Worm (Caenorhabditis elegans) whole organism, young adult: Measurements from ENCODE around the gene rsu-1.

ENCODE experiments used
- F52B5.7 ChIP-seq: sonication (generic microtip); optimal IDR thresholded peaks from 2 replicates; lab custom pipeline; 2016; ENCODE audit warnings: mild to moderate bottlenecking, missing genetic modification characterization, missing compliant biosample characterization
- F57C9.4 ChIP-seq: sonication (generic microtip); optimal IDR thresholded peaks from 2 replicates; lab custom pipeline; 2017; ENCODE audit warnings: mild to moderate bottlenecking, missing genetic modification characterization, missing compliant biosample characterization
- athp-1 ChIP-seq: sonication (generic microtip); optimal IDR thresholded peaks from 2 replicates; lab custom pipeline; 2017; ENCODE audit warnings: mild to moderate bottlenecking, missing genetic modification characterization, missing compliant biosample characterization
- ceh-27 ChIP-seq: fragments of 200-800 bp; sonication (Bioruptor generic); optimal IDR thresholded peaks from 2 replicates; lab custom pipeline; 2018; ENCODE audit warnings: mild to moderate bottlenecking, missing genetic modification characterization, moderate library complexity, missing compliant biosample characterization
- ceh-40 ChIP-seq: fragments of 200-800 bp; sonication (Bioruptor generic); IDR thresholded peaks from 2 replicates; pipeline ENCODE4 v1.3.6; 2022; ENCODE audit warnings: missing genetic modification characterization, missing compliant biosample characterization
- egrh-3 ChIP-seq: fragments of 200-800 bp; sonication (Bioruptor generic); IDR thresholded peaks from 2 replicates; pipeline ENCODE4 v1.3.6; 2022; ENCODE audit warnings: missing genetic modification reagents, missing genetic modification characterization, missing compliant biosample characterization
- ekl-4 ChIP-seq: fragments of 200-800 bp; sonication (Bioruptor generic); IDR thresholded peaks from 2 replicates; pipeline ENCODE4 v1.3.6; 2022; ENCODE audit warnings: missing genetic modification reagents, missing genetic modification characterization, missing compliant biosample characterization
- fkh-3 ChIP-seq: sonication (generic microtip); optimal IDR thresholded peaks from 2 replicates; lab custom pipeline; 2016; ENCODE audit warnings: mild to moderate bottlenecking, missing genetic modification characterization, missing compliant biosample characterization
- lag-1 ChIP-seq: fragments of 200-800 bp; sonication (Bioruptor generic); IDR thresholded peaks from 2 replicates; pipeline ENCODE4 v1.3.6; 2022; ENCODE audit warnings: missing genetic modification reagents, missing genetic modification characterization, missing compliant biosample characterization
- nhr-80 ChIP-seq: sonication (generic microtip); optimal IDR thresholded peaks from 2 replicates; lab custom pipeline; 2016; ENCODE audit warnings: missing genetic modification characterization, missing compliant biosample characterization
- pha-4 ChIP-seq: fragments of 150-350 bp; sonication (generic microtip); optimal IDR thresholded peaks from 2 replicates; lab custom pipeline; 2014; ENCODE audit warnings: missing biosample characterization, missing genetic modification reagents, missing genetic modification characterization
- snpc-4 ChIP-seq, 5 experiments: fragments of 150-350 bp in 1 of 5; sonication (generic microtip) in 4 of 5; optimal IDR thresholded peaks; 2 replicates each; lab custom pipeline; 2014 to 2018; ENCODE audit warnings: missing genetic modification characterization in 5 of 5, missing biosample characterization in 3 of 5, antibody characterized with exemption in 2 of 5, mild to moderate bottlenecking in 2 of 5, missing compliant biosample characterization in 2 of 5, missing genotype in 2 of 5, moderate library complexity in 2 of 5, missing genetic modification reagents in 1 of 5
- unc-62 ChIP-seq: fragments of 150-350 bp; optimal IDR thresholded peaks from 2 replicates; lab custom pipeline; 2014; ENCODE audit warnings: missing biosample characterization, missing genetic modification reagents, missing genetic modification characterization
- ztf-25 ChIP-seq: fragments of 200-800 bp; sonication (Bioruptor generic); IDR thresholded peaks from 2 replicates; pipeline ENCODE4 v1.3.6; 2022; ENCODE audit warnings: missing genetic modification reagents, missing genetic modification characterization, missing compliant biosample characterization

- TF ChIP-seq ceh-27 (GFP tag; lab: Kevin White, UChicago) (no peak), lag-1 (GFP tag; lab: Robert Waterston, UW) (no peak), snpc-4 (GFP tag; optimal IDR thresholded peaks at IDR 0.05; lab: Kevin White, UChicago) (no peak), snpc-4 (tag; optimal IDR thresholded peaks at IDR 0.05; lab: Kevin White, UChicago) (no peak), ztf-25 (GFP tag; lab: Robert Waterston, UW) (no peak), ceh-40 (GFP tag; lab: Robert Waterston, UW) (no peak), pha-4 (tag; lab: Kevin White, UChicago) (no peak), unc-62 (GFP tag; lab: Kevin White, UChicago) (no peak), F52B5.7 (no peak), fkh-3 (tag; lab: Kevin White, UChicago) (no peak), nhr-80 (tag; lab: Kevin White, UChicago) (no peak), F57C9.4 (tag; lab: Kevin White, UChicago) (no peak), ekl-4 (GFP tag; lab: Robert Waterston, UW) (no peak), athp-1 (tag; lab: Kevin White, UChicago) (no peak), egrh-3 (GFP tag; lab: Robert Waterston, UW) (no peak)
Observed at ce11 chrIII:3480236-3480635, 8.4 kb downstream of the rsu-1 start.
